Fruit fly (Drosophila melanogaster) whole organism, prepupa: ENCODE data around the gene COX7A.

Experiments
- Blimp-1 ChIP-seq: fragments of 200-800 bp; sonication (Bioruptor generic); optimal IDR thresholded peaks from 3 replicates; lab custom pipeline; 2017; ENCODE audit warnings: missing biosample characterization, missing genetic modification characterization, mild to moderate bottlenecking, moderate library complexity, missing genetic modification reagents
- CG11294 ChIP-seq: fragments of 200-800 bp; sonication (Bioruptor generic); IDR thresholded peaks from 2 replicates; pipeline ENCODE4 v1.3.6; 2022; ENCODE audit warnings: missing biosample characterization, missing genetic modification characterization
- CG11902 ChIP-seq: fragments of 200-800 bp; sonication (Bioruptor generic); optimal IDR thresholded peaks from 3 replicates; lab custom pipeline; 2016; ENCODE audit warnings: missing biosample characterization, missing genetic modification characterization
- CG15336 ChIP-seq: fragments of 200-800 bp; sonication (Bioruptor generic); IDR thresholded peaks from 2 replicates; pipeline ENCODE4 v1.3.6; 2022; ENCODE audit warnings: missing biosample characterization, missing genetic modification characterization
- CG1621 ChIP-seq: fragments of 200-800 bp; sonication (Bioruptor generic); optimal IDR thresholded peaks from 3 replicates; lab custom pipeline; 2018; ENCODE audit warnings: missing biosample characterization, mild to moderate bottlenecking, missing genetic modification characterization
- CG16779 ChIP-seq: fragments of 200-800 bp; sonication (Bioruptor generic); optimal IDR thresholded peaks from 3 replicates; lab custom pipeline; 2017; ENCODE audit warnings: missing biosample characterization, mild to moderate bottlenecking, missing genetic modification characterization
- CG3032 ChIP-seq: fragments of 200-800 bp; optimal IDR thresholded peaks from 2 replicates; lab custom pipeline; 2019; ENCODE audit warnings: missing biosample characterization, mild to moderate bottlenecking, missing genetic modification characterization, moderate library complexity
- CG31627 ChIP-seq: fragments of 200-800 bp; sonication (Bioruptor generic); optimal IDR thresholded peaks from 3 replicates; lab custom pipeline; 2016; ENCODE audit warnings: missing biosample characterization, missing genetic modification characterization
- CG32006 ChIP-seq: fragments of 200-800 bp; sonication (Bioruptor generic); optimal IDR thresholded peaks from 3 replicates; lab custom pipeline; 2017; ENCODE audit warnings: missing biosample characterization, mild to moderate bottlenecking, missing genetic modification characterization
- CG34406 ChIP-seq: fragments of 200-800 bp; sonication (Bioruptor generic); optimal IDR thresholded peaks from 3 replicates; lab custom pipeline; 2016; ENCODE audit warnings: missing biosample characterization, missing genetic modification characterization
- CG3919 ChIP-seq: fragments of 200-800 bp; sonication (Bioruptor generic); optimal IDR thresholded peaks from 3 replicates; lab custom pipeline; 2016; ENCODE audit warnings: missing biosample characterization, missing genetic modification characterization
- CG6276 ChIP-seq: fragments of 200-800 bp; sonication (Bioruptor generic); optimal IDR thresholded peaks from 2 replicates; lab custom pipeline; 2017; ENCODE audit warnings: missing biosample characterization, mild to moderate bottlenecking, missing genetic modification characterization
- CG6792 ChIP-seq: fragments of 200-800 bp; sonication (Bioruptor generic); optimal IDR thresholded peaks from 3 replicates; lab custom pipeline; 2016; ENCODE audit warnings: missing biosample characterization, missing genetic modification characterization
- CG6854 ChIP-seq: fragments of 200-800 bp; sonication (Bioruptor generic); optimal IDR thresholded peaks from 2 replicates; lab custom pipeline; 2017; ENCODE audit warnings: missing biosample characterization, mild to moderate bottlenecking, missing genetic modification characterization
- CG7368 ChIP-seq: fragments of 200-800 bp; sonication (Bioruptor generic); optimal IDR thresholded peaks from 3 replicates; lab custom pipeline; 2016; ENCODE audit warnings: missing biosample characterization, missing genetic modification characterization
- CG8319 ChIP-seq: fragments of 200-800 bp; sonication (Bioruptor generic); optimal IDR thresholded peaks from 3 replicates; lab custom pipeline; 2016; ENCODE audit warnings: missing biosample characterization, missing genetic modification characterization
- CG8632 ChIP-seq: fragments of 200-800 bp; sonication (Bioruptor generic); optimal IDR thresholded peaks from 3 replicates; lab custom pipeline; 2016; ENCODE audit warnings: missing biosample characterization, missing genetic modification characterization
- CG9139 ChIP-seq: fragments of 200-800 bp; sonication (Bioruptor generic); optimal IDR thresholded peaks from 3 replicates; lab custom pipeline; 2017; ENCODE audit warnings: missing biosample characterization, mild to moderate bottlenecking, missing genetic modification characterization
- Hr39 ChIP-seq: fragments of 200-800 bp; sonication (Bioruptor generic); optimal IDR thresholded peaks from 2 replicates; lab custom pipeline; 2016; ENCODE audit warnings: missing biosample characterization, missing genetic modification characterization
- Hr4 ChIP-seq: fragments of 200-800 bp; sonication (Bioruptor generic); optimal IDR thresholded peaks from 3 replicates; lab custom pipeline; 2016; ENCODE audit warnings: missing biosample characterization, missing genetic modification characterization
- Lpt ChIP-seq: fragments of 200-800 bp; sonication (Bioruptor generic); optimal IDR thresholded peaks from 3 replicates; lab custom pipeline; 2016; ENCODE audit warnings: missing biosample characterization, missing genetic modification characterization
- Met ChIP-seq: fragments of 200-800 bp; sonication (Bioruptor generic); optimal IDR thresholded peaks from 3 replicates; lab custom pipeline; 2016; ENCODE audit warnings: missing biosample characterization, missing genetic modification characterization
- OdsH ChIP-seq: fragments of 200-800 bp; sonication (Bioruptor generic); optimal IDR thresholded peaks from 3 replicates; lab custom pipeline; 2016; ENCODE audit warnings: missing biosample characterization, missing genetic modification characterization
- Sox102F ChIP-seq: fragments of 200-800 bp; sonication (Bioruptor generic); optimal IDR thresholded peaks from 2 replicates; lab custom pipeline; 2016; ENCODE audit warnings: missing biosample characterization, mild to moderate bottlenecking, missing genetic modification characterization
- Sox14 ChIP-seq: fragments of 200-800 bp; sonication (Bioruptor generic); optimal IDR thresholded peaks from 3 replicates; lab custom pipeline; 2016; ENCODE audit warnings: missing biosample characterization, missing genetic modification characterization
- acj6 ChIP-seq: fragments of 200-800 bp; sonication (Bioruptor generic); optimal IDR thresholded peaks from 3 replicates; lab custom pipeline; 2016; ENCODE audit warnings: missing biosample characterization, missing genetic modification characterization
- cyc ChIP-seq: fragments of 200-800 bp; sonication (Bioruptor generic); optimal IDR thresholded peaks from 3 replicates; lab custom pipeline; 2016; ENCODE audit warnings: missing biosample characterization, missing genetic modification characterization
- dac ChIP-seq: fragments of 200-800 bp; sonication (Bioruptor generic); optimal IDR thresholded peaks from 2 replicates; lab custom pipeline; 2017; ENCODE audit warnings: missing biosample characterization, mild to moderate bottlenecking, missing genetic modification characterization
- dsx ChIP-seq: fragments of 200-800 bp; optimal IDR thresholded peaks from 3 replicates; lab custom pipeline; 2019; ENCODE audit warnings: missing biosample characterization, mild to moderate bottlenecking, missing genetic modification characterization, moderate library complexity; ENCODE audit not compliant: poor library complexity, severe bottlenecking
- eg ChIP-seq: fragments of 200-800 bp; sonication (Bioruptor generic); IDR thresholded peaks from 3 replicates; pipeline ENCODE4 v1.3.6; 2022; ENCODE audit warnings: missing biosample characterization, missing genetic modification characterization
- esn ChIP-seq: fragments of 200-800 bp; sonication (Bioruptor generic); optimal IDR thresholded peaks from 2 replicates; lab custom pipeline; 2016; ENCODE audit warnings: missing biosample characterization, mild to moderate bottlenecking, missing genetic modification characterization, moderate library complexity
- fd59A ChIP-seq: fragments of 200-800 bp; sonication (Bioruptor generic); optimal IDR thresholded peaks from 2 replicates; lab custom pipeline; 2017; ENCODE audit warnings: missing biosample characterization, mild to moderate bottlenecking, missing genetic modification characterization, missing genetic modification reagents
- fd85E ChIP-seq: fragments of 200-800 bp; sonication (Bioruptor generic); optimal IDR thresholded peaks from 3 replicates; lab custom pipeline; 2016; ENCODE audit warnings: missing biosample characterization, missing genetic modification characterization
- fkh ChIP-seq: fragments of 200-800 bp; sonication (Bioruptor generic); optimal IDR thresholded peaks from 3 replicates; lab custom pipeline; 2017; ENCODE audit warnings: missing biosample characterization, mild to moderate bottlenecking, missing genetic modification characterization, moderate library complexity
- lz ChIP-seq: fragments of 200-800 bp; sonication (Bioruptor generic); optimal IDR thresholded peaks from 3 replicates; lab custom pipeline; 2016; ENCODE audit warnings: missing biosample characterization, missing genetic modification characterization
- net ChIP-seq: fragments of 200-800 bp; sonication (Bioruptor generic); optimal IDR thresholded peaks from 3 replicates; lab custom pipeline; 2016; ENCODE audit warnings: missing biosample characterization, missing genetic modification characterization
- pdm3 ChIP-seq: fragments of 200-800 bp; sonication (Bioruptor generic); optimal IDR thresholded peaks from 3 replicates; lab custom pipeline; 2016; ENCODE audit warnings: missing biosample characterization, missing genetic modification characterization
- salr ChIP-seq, 2 experiments: fragments of 200-800 bp; sonication (Bioruptor generic); optimal IDR thresholded peaks; 3 replicates each; lab custom pipeline; 2016 to 2018; ENCODE audit warnings: missing biosample characterization in 2 of 2, missing genetic modification characterization in 2 of 2, mild to moderate bottlenecking in 1 of 2
- spab ChIP-seq: fragments of 200-800 bp; sonication (Bioruptor generic); optimal IDR thresholded peaks from 2 replicates; lab custom pipeline; 2017; ENCODE audit warnings: missing biosample characterization, mild to moderate bottlenecking, missing genetic modification characterization, missing genetic modification reagents
- ss ChIP-seq, 2 experiments: fragments of 200-800 bp; sonication (Bioruptor generic); optimal IDR thresholded peaks; 2 replicates in 1 of 2; 3 replicates in 1 of 2; lab custom pipeline; 2017 to 2018; ENCODE audit warnings: mild to moderate bottlenecking in 2 of 2, missing biosample characterization in 2 of 2, missing genetic modification characterization in 2 of 2, moderate library complexity in 1 of 2
- svp ChIP-seq: fragments of 200-800 bp; sonication (Bioruptor generic); peaks from one replicate; lab custom pipeline; 2016; ENCODE audit warnings: missing biosample characterization, missing genetic modification characterization
- vri ChIP-seq: fragments of 200-800 bp; sonication (Bioruptor generic); optimal IDR thresholded peaks from 3 replicates; lab custom pipeline; 2016; ENCODE audit warnings: missing biosample characterization, mild to moderate bottlenecking, missing genetic modification characterization

COX7A gene

dm6 chr3R:8300928-8301752, 39.7 kb downstream of the COX7A start, which contains the start of the genes CG9626 and mRpL1:
Gene CG9626 (minus strand): TSS chr3R:8300978.
Gene mRpL1 (plus strand): TSS chr3R:8301440.
- TF ChIP-seq Lpt (no peak), CG31627 (no peak), acj6 (no peak), dsx (GFP tag; lab: Kevin White, UChicago) (no peak), CG8319 (GFP tag; lab: Kevin White, UChicago) (no peak), esn (no peak), spab (GFP tag; lab: Kevin White, UChicago) (no peak), net (no peak), eg (GFP tag; lab: Robert Waterston, UW) (no peak), CG6276 (GFP tag; lab: Kevin White, UChicago) (no peak), fd85E (no peak), CG9139 (no peak), svp (GFP tag; lab: Kevin White, UChicago) (no peak), Sox102F (GFP tag; lab: Kevin White, UChicago) (no peak), CG15336 (GFP tag; lab: Robert Waterston, UW) (no peak), CG11902 (GFP tag; lab: Kevin White, UChicago) (no peak)

dm6 chr3R:8292034-8292433, 48.8 kb downstream of the COX7A start, which contains the start of gene CG31463:
Gene CG31463 (plus strand): TSS chr3R:8292335.
- no peak for TF ChIP-seq Hr4 (GFP tag; lab: Kevin White, UChicago)
- no peak for TF ChIP-seq OdsH (GFP tag; lab: Kevin White, UChicago)
- no peak for TF ChIP-seq acj6
- no peak for TF ChIP-seq CG6792 (GFP tag; lab: Kevin White, UChicago)
- no peak for TF ChIP-seq vri (GFP tag; lab: Kevin White, UChicago)
- no peak for TF ChIP-seq svp (GFP tag; lab: Kevin White, UChicago)
- no peak for TF ChIP-seq Met (GFP tag; lab: Kevin White, UChicago)
- TF ChIP-seq CG15336 (GFP tag; lab: Robert Waterston, UW) = no peak
- no peak for TF ChIP-seq fd85E
- TF ChIP-seq CG32006 (GFP tag; lab: Kevin White, UChicago) = no peak
- no peak for TF ChIP-seq CG3919
- no peak for TF ChIP-seq CG11902 (GFP tag; lab: Kevin White, UChicago)
- no peak for TF ChIP-seq CG3032 (tag; lab: Kevin White, UChicago)

- TF ChIP-seq CG34406 (no peak), net (no peak), fd59A (no peak), cyc (no peak), CG11294 (GFP tag; lab: Robert Waterston, UW) (no peak), CG8319 (GFP tag; lab: Kevin White, UChicago) (no peak), OdsH (GFP tag; lab: Kevin White, UChicago) (no peak), esn (no peak), spab (GFP tag; lab: Kevin White, UChicago) (no peak), fd85E (no peak), CG16779 (tag; lab: Kevin White, UChicago) (no peak), CG6854 (GFP tag; lab: Kevin White, UChicago) (no peak), fkh (GFP tag; lab: Kevin White, UChicago) (no peak), Hr39 (GFP tag; lab: Kevin White, UChicago) (no peak), Blimp-1 (no peak)
Measured at dm6 chr3R:8290940-8291339, 49.9 kb downstream of the COX7A start, which contains the start of gene CG31464. Gene CG31464 (plus strand): TSS chr3R:8291240.

DNA sequence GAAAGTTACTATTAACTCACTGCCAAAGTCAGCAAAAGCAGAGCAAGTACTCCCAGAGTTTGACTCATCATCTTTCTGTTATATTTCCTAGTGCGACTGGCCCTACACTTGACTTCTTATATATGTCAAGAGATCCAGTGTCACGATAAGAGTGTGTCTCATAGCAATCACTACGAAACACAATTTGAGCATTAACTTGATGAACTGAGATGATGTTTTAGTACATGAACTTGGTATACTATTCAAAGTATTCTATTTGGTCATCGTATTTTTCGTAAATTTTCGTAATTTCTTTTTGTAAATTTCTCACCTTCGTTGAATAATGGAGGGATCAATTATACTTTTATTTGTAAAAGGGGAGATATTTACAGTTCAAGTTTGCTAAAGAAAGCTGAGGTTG, 50.4 kb downstream of the COX7A start, which contains the start of gene CG11672:
Gene CG11672, minus strand, starts transcription at position 101 of the 400 bp plus-strand sequence.
- TF ChIP-seq lz (GFP tag; lab: Kevin White, UChicago) (no peak), Lpt (no peak), CG7368 (no peak), pdm3 (GFP tag; lab: Kevin White, UChicago) (no peak), svp (GFP tag; lab: Kevin White, UChicago) (no peak), CG1621 (tag; lab: Kevin White, UChicago) (no peak), dac (no peak), fd59A (no peak), ss (GFP tag; optimal IDR thresholded peaks at IDR 0.05; lab: Kevin White, UChicago) (no peak), CG8632 (GFP tag; lab: Kevin White, UChicago) (no peak), spab (GFP tag; lab: Kevin White, UChicago) (no peak), CG11294 (GFP tag; lab: Robert Waterston, UW) (no peak), Sox14 (GFP tag; lab: Kevin White, UChicago) (no peak), salr (GFP tag; optimal IDR thresholded peaks at IDR 0.05; lab: Kevin White, UChicago) (no peak), CG34406 (no peak), CG15336 (GFP tag; lab: Robert Waterston, UW) (no peak)
